Fruit fly (Drosophila melanogaster) whole organism, embryonic: ENCODE data around the gene SdhC.

ENCODE experiments used
- Atf6 ChIP-seq: fragments of 200-800 bp; sonication (Bioruptor generic); IDR thresholded peaks from 2 replicates; pipeline ENCODE4 v1.3.6; 2022; ENCODE audit warnings: missing biosample characterization, missing genetic modification characterization
- C15 ChIP-seq: fragments of 200-800 bp; sonication (Bioruptor generic); IDR thresholded peaks from 3 replicates; pipeline ENCODE4 v1.3.6; 2022; ENCODE audit warnings: missing biosample characterization, missing genetic modification characterization
- CG10543 ChIP-seq: fragments of 200-800 bp; sonication (Bioruptor generic); optimal IDR thresholded peaks from 3 replicates; lab custom pipeline; 2017; ENCODE audit warnings: missing biosample characterization, mild to moderate bottlenecking, missing genetic modification characterization, moderate library complexity
- CG12071 ChIP-seq: fragments of 200-800 bp; sonication (Bioruptor generic); optimal IDR thresholded peaks from 3 replicates; lab custom pipeline; 2018; ENCODE audit warnings: missing biosample characterization, mild to moderate bottlenecking, missing genetic modification characterization
- CG12219 ChIP-seq: fragments of 200-800 bp; sonication (Bioruptor generic); optimal IDR thresholded peaks from 3 replicates; lab custom pipeline; 2018; ENCODE audit warnings: missing biosample characterization, mild to moderate bottlenecking, missing genetic modification characterization
- CG13296 ChIP-seq: fragments of 200-800 bp; sonication (Bioruptor generic); optimal IDR thresholded peaks from 3 replicates; lab custom pipeline; 2018; ENCODE audit warnings: missing biosample characterization, mild to moderate bottlenecking, missing genetic modification characterization
- CG16813 ChIP-seq: fragments of 200-800 bp; sonication (Bioruptor generic); IDR thresholded peaks from 3 replicates; pipeline ENCODE4 v1.3.6; 2022; ENCODE audit warnings: missing biosample characterization, missing genetic modification characterization; ENCODE audit not compliant: partially characterized antibody
- CG17359 ChIP-seq: fragments of 200-800 bp; sonication (Bioruptor generic); optimal IDR thresholded peaks from 3 replicates; lab custom pipeline; 2018; ENCODE audit warnings: missing biosample characterization, mild to moderate bottlenecking, missing genetic modification characterization, moderate library complexity
- CG17802 ChIP-seq: fragments of 200-800 bp; sonication (Bioruptor generic); optimal IDR thresholded peaks from 2 replicates; lab custom pipeline; 2018; ENCODE audit warnings: missing biosample characterization, mild to moderate bottlenecking, missing genetic modification characterization, moderate library complexity
- CG2129 ChIP-seq: fragments of 200-800 bp; sonication (Bioruptor generic); IDR thresholded peaks from 2 replicates; pipeline ENCODE4 v1.3.6; 2022; ENCODE audit warnings: missing biosample characterization, missing genetic modification characterization; ENCODE audit not compliant: partially characterized antibody
- CG3838 ChIP-seq: fragments of 200-800 bp; sonication (Bioruptor generic); optimal IDR thresholded peaks from 3 replicates; lab custom pipeline; 2016; ENCODE audit warnings: missing biosample characterization, missing genetic modification characterization
- CG4854 ChIP-seq: fragments of 200-800 bp; sonication (Bioruptor generic); optimal IDR thresholded peaks from 2 replicates; lab custom pipeline; 2016; ENCODE audit warnings: missing biosample characterization, missing genetic modification characterization, inconsistent platforms
- CG6654 ChIP-seq: fragments of 200-800 bp; sonication (Bioruptor generic); optimal IDR thresholded peaks from 2 replicates; lab custom pipeline; 2017; ENCODE audit warnings: missing biosample characterization, mild to moderate bottlenecking, missing genetic modification characterization
- CG6683 ChIP-seq: fragments of 200-800 bp; sonication (Bioruptor generic); optimal IDR thresholded peaks from 2 replicates; lab custom pipeline; 2017; ENCODE audit warnings: missing biosample characterization, mild to moderate bottlenecking, missing genetic modification characterization, missing genetic modification reagents
- CG7271 ChIP-seq: fragments of 200-800 bp; sonication (Bioruptor generic); optimal IDR thresholded peaks from 2 replicates; lab custom pipeline; 2018; ENCODE audit warnings: missing biosample characterization, mild to moderate bottlenecking, missing genetic modification characterization, moderate library complexity
- D ChIP-seq, 2 experiments: fragments of 200-800 bp in 1 of 2; fragments of >200 bp in 1 of 2; sonication (Bioruptor generic) in 1 of 2; optimal IDR thresholded peaks; 2 replicates in 1 of 2; 3 replicates in 1 of 2; lab custom pipeline; 2017; ENCODE audit warnings: mild to moderate bottlenecking in 1 of 2, missing biosample characterization in 1 of 2, missing genetic modification characterization in 1 of 2, missing genetic modification reagents in 1 of 2
- Dll ChIP-seq: fragments of 200-800 bp; sonication (Bioruptor generic); IDR thresholded peaks from 4 replicates; pipeline ENCODE4 v1.3.6; 2022; ENCODE audit warnings: missing biosample characterization, missing genetic modification characterization; ENCODE audit not compliant: partially characterized antibody
- Eip74EF ChIP-seq, 2 experiments: fragments of 200-800 bp in 1 of 2; fragments of >200 bp in 1 of 2; sonication (Bioruptor generic) in 1 of 2; optimal IDR thresholded peaks; 2 replicates each; lab custom pipeline; 2017 to 2019; ENCODE audit warnings: missing biosample characterization in 2 of 2, missing genetic modification characterization in 2 of 2, mild to moderate bottlenecking in 1 of 2, moderate library complexity in 1 of 2
- HLHmδ ChIP-seq: fragments of 200-800 bp; sonication (Bioruptor generic); optimal IDR thresholded peaks from 2 replicates; lab custom pipeline; 2018; ENCODE audit warnings: missing biosample characterization, mild to moderate bottlenecking, missing genetic modification characterization, moderate library complexity
- Hr78 ChIP-seq, 2 experiments: fragments of 200-800 bp in 1 of 2; fragments of >200 bp in 1 of 2; sonication (Bioruptor generic) in 1 of 2; optimal IDR thresholded peaks; 2 replicates each; lab custom pipeline; 2017 to 2019; ENCODE audit warnings: missing biosample characterization in 2 of 2, missing genetic modification characterization in 2 of 2, mild to moderate bottlenecking in 1 of 2, moderate library complexity in 1 of 2
- Mes4 ChIP-seq: fragments of 200-800 bp; sonication (Bioruptor generic); optimal IDR thresholded peaks from 2 replicates; lab custom pipeline; 2016; ENCODE audit warnings: missing biosample characterization, missing genetic modification characterization
- Myb ChIP-seq: fragments of 200-800 bp; sonication (Bioruptor generic); optimal IDR thresholded peaks from 2 replicates; lab custom pipeline; 2016; ENCODE audit warnings: missing biosample characterization, missing genetic modification characterization
- Nf-YC ChIP-seq: fragments of 200-800 bp; optimal IDR thresholded peaks from 3 replicates; lab custom pipeline; 2019; ENCODE audit warnings: missing biosample characterization, mild to moderate bottlenecking, missing genetic modification characterization, moderate library complexity
- Oaz ChIP-seq: fragments of 200-800 bp; sonication (Bioruptor generic); IDR thresholded peaks from 2 replicates; pipeline ENCODE4 v1.3.6; 2022; ENCODE audit warnings: missing biosample characterization, missing genetic modification characterization
- Rfx ChIP-seq: fragments of 200-800 bp; sonication (Bioruptor generic); IDR thresholded peaks from 2 replicates; pipeline ENCODE4 v1.3.6; 2022; ENCODE audit warnings: missing biosample characterization, missing genetic modification characterization
- Sry-δ ChIP-seq: fragments of 200-800 bp; sonication (Bioruptor generic); optimal IDR thresholded peaks from 2 replicates; lab custom pipeline; 2016; ENCODE audit warnings: missing biosample characterization, missing genetic modification characterization
- aop ChIP-seq: fragments of 200-800 bp; sonication (Bioruptor generic); IDR thresholded peaks from 2 replicates; pipeline ENCODE4 v1.3.6; 2022; ENCODE audit warnings: missing biosample characterization, missing genetic modification characterization
- bbx ChIP-seq: fragments of 200-800 bp; sonication (Bioruptor generic); IDR thresholded peaks from 2 replicates; pipeline ENCODE4 v1.3.6; 2022; ENCODE audit warnings: missing biosample characterization, missing genetic modification characterization; ENCODE audit not compliant: partially characterized antibody
- btn ChIP-seq: fragments of 200-800 bp; sonication (Bioruptor generic); optimal IDR thresholded peaks from 2 replicates; lab custom pipeline; 2016; ENCODE audit warnings: missing biosample characterization, missing genetic modification characterization
- cad ChIP-seq: fragments of >200 bp; optimal IDR thresholded peaks from 2 replicates; lab custom pipeline; 2017; ENCODE audit warnings: missing biosample characterization, missing genetic modification characterization
- chm ChIP-seq: fragments of 200-800 bp; sonication (Bioruptor generic); IDR thresholded peaks from 2 replicates; pipeline ENCODE4 v1.3.6; 2022; ENCODE audit warnings: missing biosample characterization, missing genetic modification characterization
- corto ChIP-seq: fragments of 200-800 bp; sonication (Bioruptor generic); optimal IDR thresholded peaks from 2 replicates; lab custom pipeline; 2016; ENCODE audit warnings: missing biosample characterization, mild to moderate bottlenecking, missing genetic modification characterization, moderate library complexity
- disco-r ChIP-seq: fragments of 200-800 bp; sonication (Bioruptor generic); optimal IDR thresholded peaks from 2 replicates; lab custom pipeline; 2016; ENCODE audit warnings: missing biosample characterization, missing genetic modification characterization
- ems ChIP-seq: fragments of 200-800 bp; sonication (Bioruptor generic); optimal IDR thresholded peaks from 3 replicates; lab custom pipeline; 2016; ENCODE audit warnings: missing biosample characterization, missing genetic modification characterization
- en ChIP-seq: fragments of 200-800 bp; sonication (Bioruptor generic); optimal IDR thresholded peaks from 2 replicates; lab custom pipeline; 2016; ENCODE audit warnings: missing biosample characterization, missing genetic modification characterization
- exex ChIP-seq: fragments of 200-800 bp; sonication (Bioruptor generic); optimal IDR thresholded peaks from 4 replicates; lab custom pipeline; 2018; ENCODE audit warnings: missing biosample characterization, mild to moderate bottlenecking, missing genetic modification characterization, moderate library complexity
- fd102C ChIP-seq: fragments of 200-800 bp; sonication (Bioruptor generic); optimal IDR thresholded peaks from 2 replicates; lab custom pipeline; 2018; ENCODE audit warnings: missing biosample characterization, mild to moderate bottlenecking, missing genetic modification characterization, moderate library complexity
- fu2 ChIP-seq: fragments of 200-800 bp; sonication (Bioruptor generic); optimal IDR thresholded peaks from 2 replicates; lab custom pipeline; 2016; ENCODE audit warnings: missing biosample characterization, missing genetic modification characterization
- gsb ChIP-seq: fragments of 200-800 bp; sonication (Bioruptor generic); IDR thresholded peaks from 2 replicates; pipeline ENCODE4 v1.3.6; 2022; ENCODE audit warnings: missing biosample characterization, missing genetic modification characterization
- gt ChIP-seq: fragments of 200-800 bp; sonication (Bioruptor generic); IDR thresholded peaks from 2 replicates; pipeline ENCODE4 v1.3.6; 2022; ENCODE audit warnings: missing biosample characterization, missing genetic modification characterization
- h ChIP-seq: fragments of >200 bp; optimal IDR thresholded peaks from 2 replicates; lab custom pipeline; 2017
- insv ChIP-seq, 2 experiments: fragments of 200-800 bp; sonication (Bioruptor generic); optimal IDR thresholded peaks; 3 replicates each; lab custom pipeline; 2016 to 2018; ENCODE audit warnings: missing biosample characterization in 2 of 2, missing genetic modification characterization in 2 of 2
- jigr1 ChIP-seq: fragments of 200-800 bp; sonication (Bioruptor generic); IDR thresholded peaks from 3 replicates; pipeline ENCODE4 v1.3.6; 2022; ENCODE audit warnings: missing biosample characterization, missing genetic modification characterization
- p53 ChIP-seq: fragments of 200-800 bp; sonication (Bioruptor generic); optimal IDR thresholded peaks from 2 replicates; lab custom pipeline; 2016; ENCODE audit warnings: missing biosample characterization, missing genetic modification characterization
- pzg ChIP-seq: fragments of 200-800 bp; sonication (Bioruptor generic); optimal IDR thresholded peaks from 3 replicates; lab custom pipeline; 2018; ENCODE audit warnings: missing biosample characterization, mild to moderate bottlenecking, missing genetic modification characterization, moderate library complexity
- sd ChIP-seq: fragments of 200-800 bp; sonication (Bioruptor generic); optimal IDR thresholded peaks from 3 replicates; lab custom pipeline; 2018; ENCODE audit warnings: missing biosample characterization, mild to moderate bottlenecking, missing genetic modification characterization, moderate library complexity
- trh ChIP-seq: fragments of 200-800 bp; sonication (Bioruptor generic); optimal IDR thresholded peaks from 2 replicates; lab custom pipeline; 2016; ENCODE audit warnings: missing biosample characterization, missing genetic modification characterization
- twi ChIP-seq: fragments of 200-800 bp; optimal IDR thresholded peaks from 2 replicates; lab custom pipeline; 2019; ENCODE audit warnings: missing biosample characterization, mild to moderate bottlenecking, missing genetic modification characterization, moderate library complexity

Gene SdhC

DNA sequence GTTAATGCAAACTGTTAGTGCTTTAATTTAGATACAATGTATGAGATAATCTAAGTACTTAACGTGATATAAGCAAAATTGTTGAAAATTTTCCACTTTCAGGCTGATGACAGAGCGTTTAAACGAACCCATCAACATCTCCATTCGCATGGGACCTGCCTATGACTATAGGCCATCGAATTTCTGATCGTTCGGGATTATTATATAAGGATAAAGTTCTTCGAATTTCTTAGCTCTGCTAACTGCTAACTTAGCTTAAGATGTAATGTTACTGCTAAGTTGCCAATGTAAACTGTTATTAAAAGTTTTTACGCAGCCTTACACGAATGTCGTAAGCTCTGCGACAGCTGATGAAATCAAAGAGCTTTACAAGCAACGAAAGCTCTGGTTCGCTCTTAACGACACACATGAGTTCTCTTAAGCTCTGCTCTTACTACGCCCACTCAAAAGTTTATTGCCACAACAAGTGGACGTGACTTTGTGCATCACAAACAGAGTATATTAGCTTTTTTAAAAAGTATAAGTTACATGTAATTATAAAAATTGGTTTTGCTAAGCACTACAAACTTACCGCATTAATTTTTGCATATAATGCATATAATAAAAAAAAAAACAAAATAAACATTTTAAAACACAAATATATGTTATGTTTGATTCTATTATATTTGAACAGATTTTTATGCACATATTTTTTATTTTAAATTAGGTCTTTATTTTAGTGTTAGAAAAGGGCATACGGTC lies 12.8 kb downstream of the SdhC start (continued):
- TF ChIP-seq Mes4 (GFP tag; lab: Kevin White, UChicago), result peak; percentile 80
- TF ChIP-seq pzg (GFP tag; lab: Kevin White, UChicago), result peak; percentile 4
- TF ChIP-seq CG6683 (GFP tag; lab: Kevin White, UChicago), result peak; percentile 98
- peak; percentile 88 for TF ChIP-seq Nf-YC
- peak; percentile 88 for TF ChIP-seq CG17802 (tag; lab: Kevin White, UChicago)
- no peak for TF ChIP-seq h (lab: Kevin White, UChicago)
- TF ChIP-seq insv (GFP tag; optimal IDR thresholded peaks at IDR 0.05; lab: Kevin White, UChicago), result peak in 1 of 2 experiments; percentile 79
- TF ChIP-seq Rfx (GFP tag; lab: Robert Waterston, UW), result peak; percentile 98
- TF ChIP-seq CG12071 (GFP tag; lab: Kevin White, UChicago), result peak; percentile 91
- TF ChIP-seq HLHmδ (GFP tag; lab: Kevin White, UChicago), result no peak
- peak; percentile 99 for TF ChIP-seq CG17359 (tag; lab: Kevin White, UChicago)
- TF ChIP-seq CG7271, result peak; percentile 85
- peak; percentile 97 for TF ChIP-seq CG10543 (GFP tag; lab: Kevin White, UChicago)
- peak; percentile 98 for TF ChIP-seq trh (GFP tag; lab: Kevin White, UChicago)
- TF ChIP-seq gt (GFP tag; lab: Robert Waterston, UW), result peak; percentile 96
- peak; percentile 92 for TF ChIP-seq CG12219 (GFP tag; lab: Kevin White, UChicago)
- TF ChIP-seq Eip74EF (GFP tag; optimal IDR thresholded peaks at IDR 0.05; lab: Kevin White, UChicago), result peak in 1 of 2 experiments; percentile 100
- peak; percentile 90 for TF ChIP-seq fu2
- no peak for TF ChIP-seq CG16813 (GFP tag; lab: Robert Waterston, UW)
- no peak; the same call in 1 of the 2 replicates for TF ChIP-seq bbx (GFP tag; lab: Robert Waterston, UW)
- peak; percentile 96 for TF ChIP-seq C15
- peak; percentile 86 for TF ChIP-seq chm (GFP tag; lab: Robert Waterston, UW)
- TF ChIP-seq aop (GFP tag; lab: Robert Waterston, UW), result no peak
- TF ChIP-seq fd102C (GFP tag; lab: Kevin White, UChicago), result no peak
- TF ChIP-seq Dll (GFP tag; lab: Robert Waterston, UW), result no peak
- peak; percentile 94 for TF ChIP-seq sd (tag; lab: Kevin White, UChicago)
- peak; percentile 31 for TF ChIP-seq disco-r (GFP tag; lab: Kevin White, UChicago)
- peak; percentile 88 for TF ChIP-seq twi
- peak; percentile 94 for TF ChIP-seq exex (tag; lab: Kevin White, UChicago)
- no peak for TF ChIP-seq CG2129 (GFP tag; lab: Robert Waterston, UW)
- peak; percentile 29 for TF ChIP-seq p53 (GFP tag; lab: Kevin White, UChicago)
- no peak for TF ChIP-seq cad (GFP tag; lab: Kevin White, UChicago)
- TF ChIP-seq en, result peak; percentile 31
- TF ChIP-seq corto (GFP tag; lab: Kevin White, UChicago), result peak; percentile 83
- peak; percentile 94 for TF ChIP-seq CG3838 (GFP tag; lab: Kevin White, UChicago)
- peak; percentile 17 for TF ChIP-seq Sry-δ (GFP tag; lab: Kevin White, UChicago)
- TF ChIP-seq CG6654 (GFP tag; lab: Kevin White, UChicago), result peak; percentile 95
- TF ChIP-seq Oaz (GFP tag; lab: Robert Waterston, UW), result peak; percentile 97
- peak; percentile 96 for TF ChIP-seq gsb (GFP tag; lab: Robert Waterston, UW)
- no peak for TF ChIP-seq D (optimal IDR thresholded peaks at IDR 0.05; lab: Kevin White, UChicago)
- TF ChIP-seq D (GFP tag; optimal IDR thresholded peaks at IDR 0.05; lab: Kevin White, UChicago), result peak; percentile 99
- TF ChIP-seq jigr1 (GFP tag; lab: Robert Waterston, UW), result peak; percentile 99
- TF ChIP-seq CG4854, result peak; percentile 85
- TF ChIP-seq CG13296 (GFP tag; lab: Kevin White, UChicago), result peak; percentile 99
- TF ChIP-seq Hr78 (GFP tag; optimal IDR thresholded peaks at IDR 0.05; lab: Kevin White, UChicago), result peak in 1 of 2 experiments; percentile 96
- peak; percentile 99 for TF ChIP-seq Atf6
- TF ChIP-seq ems (GFP tag; lab: Kevin White, UChicago), result peak; percentile 90
- TF ChIP-seq Myb (GFP tag; lab: Kevin White, UChicago), result peak; percentile 69
- TF ChIP-seq btn (GFP tag; lab: Kevin White, UChicago), result peak; percentile 10
